Fruit fly (Drosophila melanogaster): ENCODE data around the gene CG11068.

dm6 chrX:13948131-13948804 lies 6.8 kb upstream of the CG11068 start:
- TF ChIP-seq Mnt (GFP tag; optimal IDR thresholded peaks at IDR 0.05) (no peak), CG12768 (GFP tag; optimal IDR thresholded peaks at IDR 0.05) (no peak), CG7045 (GFP tag; optimal IDR thresholded peaks at IDR 0.05) (no peak), CG14711 (tag; optimal IDR thresholded peaks at IDR 0.05) (no peak), CG5204 (GFP tag; optimal IDR thresholded peaks at IDR 0.05) (no peak), pad (GFP tag; optimal IDR thresholded peaks at IDR 0.05) (no peak), CG33017 (tag; optimal IDR thresholded peaks at IDR 0.05) (no peak), tj (GFP tag; optimal IDR thresholded peaks at IDR 0.05) (no peak), CG7101 (tag; optimal IDR thresholded peaks at IDR 0.05) (no peak), ovo (GFP tag; optimal IDR thresholded peaks at IDR 0.05) (no peak), cnc (optimal IDR thresholded peaks at IDR 0.05) (no peak), CG1620 (GFP tag; optimal IDR thresholded peaks at IDR 0.05) (no peak), bab1 (GFP tag; optimal IDR thresholded peaks at IDR 0.05) (no peak)

All from whole organism, adult.